Worm (Caenorhabditis elegans): ENCODE measurements around the gene str-233.
"Not testable (repeated sequence)": the region's sequence is repeated elsewhere in the genome, so short reads cannot be mapped to it uniquely, and the experiment has no call there.

str-233 gene

ce11 chrV:16015652-16016051, 6.2 kb upstream of the str-233 start, which contains the start of gene str-232:
Gene str-232, minus strand, starts transcription at chrV:16015752.
- no peak for TF ChIP-seq dao-5 (tag; optimal IDR thresholded peaks at IDR 0.05)
- no peak for TF ChIP-seq W03F9.2 (tag; optimal IDR thresholded peaks at IDR 0.05)
- no peak for TF ChIP-seq him-1 (tag; optimal IDR thresholded peaks at IDR 0.05)

- TF ChIP-seq W03F9.2 (tag; optimal IDR thresholded peaks at IDR 0.05), result no peak
- no peak for TF ChIP-seq dao-5 (tag; optimal IDR thresholded peaks at IDR 0.05)
- no peak for TF ChIP-seq him-1 (tag; optimal IDR thresholded peaks at IDR 0.05)
These were observed 2.0 kb downstream of the str-233 start, which contains the start of gene str-231 for ce11 chrV:16007505-16007904. Gene str-231, minus strand, starts transcription at chrV:16007605.

DNA sequence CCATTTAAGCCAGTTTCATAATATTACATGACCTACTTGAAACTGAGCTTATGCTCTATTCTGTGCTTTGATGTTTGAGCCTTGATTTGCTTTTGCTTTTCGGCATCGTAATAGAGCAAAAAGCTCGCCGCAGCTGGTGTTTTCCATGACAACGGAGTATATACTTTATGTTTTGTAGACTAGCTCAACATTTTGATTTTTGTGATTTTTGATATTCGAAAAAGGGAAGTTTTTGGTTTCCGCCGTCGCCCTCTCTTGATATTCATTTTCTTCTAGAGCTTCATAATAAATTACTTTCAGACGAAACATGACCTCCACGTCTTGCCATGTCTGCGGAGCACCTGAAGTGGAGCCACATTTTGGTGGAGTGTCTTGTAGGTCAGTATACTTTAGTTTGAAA, 7.2 kb downstream of the str-233 start, which contains the start of gene nhr-63:
Gene nhr-63, plus strand, starts transcription at position 301 of the 400 bp plus-strand sequence.
- TF ChIP-seq dao-5 (tag; optimal IDR thresholded peaks at IDR 0.05) (no peak), him-1 (tag; optimal IDR thresholded peaks at IDR 0.05) (no peak), W03F9.2 (tag; optimal IDR thresholded peaks at IDR 0.05) (no peak)

DNA sequence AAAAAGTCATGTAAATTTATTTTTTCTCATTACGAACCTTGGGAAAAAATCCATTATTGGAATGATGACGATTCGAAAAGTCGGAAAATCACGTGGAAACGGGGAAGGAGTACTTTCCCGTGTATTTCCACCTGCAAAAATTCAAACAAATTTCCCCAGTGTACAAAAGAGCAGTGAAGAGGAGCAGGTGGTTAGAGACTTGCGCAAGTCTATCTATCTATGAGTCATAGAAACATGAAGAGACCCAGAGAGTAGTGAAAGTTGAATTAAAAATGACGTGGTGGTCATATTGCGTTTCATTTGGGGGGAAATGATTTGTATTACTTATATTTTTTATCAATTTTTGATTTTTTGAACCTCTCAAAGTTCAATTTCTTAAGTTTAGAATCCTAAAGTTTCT, 9.0 kb downstream of the str-233 start, which contains the start of gene nhr-50:
Gene nhr-50, minus strand, starts transcription at position 199 of the 400 bp plus-strand sequence.
- TF ChIP-seq W03F9.2 (tag; optimal IDR thresholded peaks at IDR 0.05), result no peak
- no peak for TF ChIP-seq dao-5 (tag; optimal IDR thresholded peaks at IDR 0.05)
- no peak for TF ChIP-seq him-1 (tag; optimal IDR thresholded peaks at IDR 0.05)

ce11 chrV:15996655-15997186, 12.7 kb downstream of the str-233 start, which contains the start of the genes C06C6.9 and C06C6.8:
Gene C06C6.9, minus strand, starts transcription at chrV:15996755.
Gene C06C6.8, plus strand, starts transcription at chrV:15997136.
- TF ChIP-seq W03F9.2 (tag; optimal IDR thresholded peaks at IDR 0.05), result no peak
- no peak for TF ChIP-seq dao-5 (tag; optimal IDR thresholded peaks at IDR 0.05)
- no peak for TF ChIP-seq him-1 (tag; optimal IDR thresholded peaks at IDR 0.05)

- not testable (repeated sequence) for TF ChIP-seq W03F9.2, him-1, dao-5 (tag; optimal IDR thresholded peaks at IDR 0.05)
These were observed 17.6 kb downstream of the str-233 start, which contains the start of gene C06C6.7 for ce11 chrV:15991850-15992249. Gene C06C6.7, plus strand, starts transcription at chrV:15992150.

DNA sequence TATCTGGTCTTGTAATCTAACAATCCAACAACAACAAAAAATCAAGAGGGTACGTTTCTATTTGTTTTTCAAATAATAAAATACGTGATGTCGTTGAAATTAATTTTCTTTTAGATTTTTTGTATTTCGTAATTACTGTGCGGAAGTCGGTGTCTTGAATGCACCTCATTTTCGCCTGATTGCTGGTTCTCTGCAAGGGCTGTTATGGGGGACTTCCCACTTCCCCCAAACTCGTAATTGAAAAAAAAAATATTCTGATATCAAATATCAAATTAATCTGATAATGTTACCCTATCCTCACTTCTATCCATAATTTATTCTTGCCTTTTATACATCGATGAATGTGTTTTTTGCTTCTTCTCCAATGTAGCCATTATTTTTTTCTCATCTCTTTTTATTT, 21.4 kb downstream of the str-233 start, which contains the start of gene F36G9.15:
Gene F36G9.15, minus strand, starts transcription at position 101 of the 400 bp plus-strand sequence.
- no peak for TF ChIP-seq him-1 (tag; optimal IDR thresholded peaks at IDR 0.05)
- no peak for TF ChIP-seq W03F9.2 (tag; optimal IDR thresholded peaks at IDR 0.05)

- TF ChIP-seq him-1 (tag; optimal IDR thresholded peaks at IDR 0.05) (no peak), dao-5 (tag; optimal IDR thresholded peaks at IDR 0.05) (no peak), W03F9.2 (tag; optimal IDR thresholded peaks at IDR 0.05) (no peak)
These were observed 26.6 kb downstream of the str-233 start, which contains the start of the genes fbxa-99 and F36G9.13 for ce11 chrV:15982733-15983344. Gene fbxa-99, minus strand, starts transcription at chrV:15982854. Gene F36G9.13, plus strand, starts transcription at chrV:15983294.

ce11 chrV:15978232-15978764, 31.2 kb downstream of the str-233 start, which contains the start of gene oac-20:
Gene oac-20, plus strand, starts transcription at chrV:15978714.
- no peak for TF ChIP-seq dao-5 (tag; optimal IDR thresholded peaks at IDR 0.05)
- TF ChIP-seq him-1 (tag; optimal IDR thresholded peaks at IDR 0.05), result no peak
- TF ChIP-seq W03F9.2 (tag; optimal IDR thresholded peaks at IDR 0.05), result no peak

ce11 chrV:15975845-15976244, 33.6 kb downstream of the str-233 start, which contains the start of gene clec-232:
Gene clec-232, plus strand, starts transcription at chrV:15976145.
- TF ChIP-seq dao-5 (tag; optimal IDR thresholded peaks at IDR 0.05) (no peak), W03F9.2 (tag; optimal IDR thresholded peaks at IDR 0.05) (no peak), him-1 (tag; optimal IDR thresholded peaks at IDR 0.05) (no peak)

ce11 chrV:15974836-15975235, 34.6 kb downstream of the str-233 start, which contains the start of gene sru-22:
Gene sru-22, minus strand, starts transcription at chrV:15974936.
- TF ChIP-seq him-1 (tag; optimal IDR thresholded peaks at IDR 0.05), result no peak
- no peak for TF ChIP-seq dao-5 (tag; optimal IDR thresholded peaks at IDR 0.05)
- TF ChIP-seq W03F9.2 (tag; optimal IDR thresholded peaks at IDR 0.05), result no peak

DNA sequence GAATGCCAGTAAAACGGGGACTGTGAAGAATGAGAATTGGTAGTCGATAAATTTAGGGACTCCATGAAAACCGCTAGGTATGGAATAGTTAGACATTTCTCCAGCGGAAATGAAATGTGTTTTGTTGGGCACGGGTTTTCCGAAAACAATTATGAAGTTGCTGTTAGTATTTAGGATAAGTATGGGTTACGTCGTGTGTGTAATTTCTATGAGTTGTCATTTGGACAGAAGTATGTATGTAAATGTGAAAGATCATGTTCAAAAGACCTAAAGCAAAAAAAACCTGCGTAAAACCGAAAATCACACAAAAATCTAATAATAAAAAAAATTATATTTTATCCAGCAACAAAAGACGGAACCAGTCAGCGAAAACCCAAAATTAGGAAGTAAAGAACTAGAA, 37.0 kb downstream of the str-233 start, which contains the start of gene sru-23:
Gene sru-23, minus strand, starts transcription at position 101 of the 400 bp plus-strand sequence.
- no peak for TF ChIP-seq him-1 (tag; optimal IDR thresholded peaks at IDR 0.05)
- no peak for TF ChIP-seq W03F9.2 (tag; optimal IDR thresholded peaks at IDR 0.05)
- no peak for TF ChIP-seq dao-5 (tag; optimal IDR thresholded peaks at IDR 0.05)

ce11 chrV:15970820-15971219, 38.6 kb downstream of the str-233 start:
- TF ChIP-seq dao-5 (tag; optimal IDR thresholded peaks at IDR 0.05) (no peak), W03F9.2 (tag; optimal IDR thresholded peaks at IDR 0.05) (no peak), him-1 (tag; optimal IDR thresholded peaks at IDR 0.05) (no peak)

ce11 chrV:15969653-15970052, 39.8 kb downstream of the str-233 start, which contains the start of gene F36G9.7:
Gene F36G9.7, minus strand, starts transcription at chrV:15969753.
- TF ChIP-seq W03F9.2 (tag; optimal IDR thresholded peaks at IDR 0.05) (no peak), dao-5 (tag; optimal IDR thresholded peaks at IDR 0.05) (no peak), him-1 (tag; optimal IDR thresholded peaks at IDR 0.05) (no peak)
